Worm (Caenorhabditis elegans) whole organism, midembryonic: ENCODE measurements around the gene F48E8.2.

Source experiments
- cog-1 ChIP-seq: sonication (generic microtip); optimal IDR thresholded peaks from 2 replicates; lab custom pipeline; 2016; ENCODE audit warnings: missing genetic modification characterization, missing compliant biosample characterization
- klf-2 ChIP-seq: fragments of 200-800 bp; sonication (Bioruptor generic); conservative IDR thresholded peaks from 2 replicates; pipeline ENCODE4 v1.3.6; 2022; ENCODE audit warnings: missing genetic modification reagents, missing genetic modification characterization, missing compliant biosample characterization
- tab-1 ChIP-seq: fragments of 200-800 bp; sonication (Bioruptor generic); IDR thresholded peaks from 2 replicates; pipeline ENCODE4 v1.3.6; 2022; ENCODE audit warnings: missing genetic modification characterization, missing compliant biosample characterization

DNA sequence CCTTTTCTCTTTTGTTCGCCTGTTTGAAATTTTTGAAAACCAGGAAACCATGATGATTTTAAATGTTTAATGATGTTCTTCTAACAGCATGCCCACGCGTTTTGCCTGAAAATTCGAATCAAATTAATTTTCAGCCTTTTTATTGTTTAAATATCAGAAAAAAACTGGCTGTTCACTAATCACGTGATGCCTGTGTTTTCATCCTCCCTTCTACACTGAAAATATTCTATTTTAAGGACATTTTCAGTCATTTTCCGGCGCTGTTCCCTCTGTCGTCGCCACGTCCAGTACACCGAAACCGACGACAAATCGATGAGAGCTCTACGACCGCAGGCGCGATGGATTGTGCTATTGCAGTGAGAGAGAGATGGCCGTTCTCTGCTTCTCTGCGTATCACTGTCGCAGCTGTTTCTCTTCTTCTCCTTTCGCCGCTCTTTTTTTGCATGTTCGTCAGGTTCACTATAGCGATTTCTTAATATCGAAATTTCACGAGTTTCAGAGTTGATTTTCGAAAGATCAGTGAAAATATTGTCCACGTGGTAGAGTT lies 14.3 kb upstream of the F48E8.2 start, which contains the start of gene F48E8.8:
- TF ChIP-seq klf-2 (no peak), tab-1 (GFP tag; lab: Robert Waterston, UW) (no peak), cog-1 (tag; lab: Kevin White, UChicago) (no peak)
